Fruit fly (Drosophila melanogaster): ENCODE measurements around the gene CG31787.

CG31787 gene

dm6 chr2L:18328737-18329136, 43.2 kb upstream of the CG31787 start (continued):
- TF ChIP-seq CG7271 (tag; optimal IDR thresholded peaks at IDR 0.05) (no peak), z (GFP tag; IDR thresholded peaks at IDR 0.05) (no peak), vfl (GFP tag; optimal IDR thresholded peaks at IDR 0.05) (no peak), fd64A (GFP tag; optimal IDR thresholded peaks at IDR 0.05) (peak; percentile 19), CG3281 (GFP tag; optimal IDR thresholded peaks at IDR 0.05) (no peak), sna (GFP tag; IDR thresholded peaks at IDR 0.05; ENCODE audit: partially characterized antibody) (no peak), scrt (GFP tag; optimal IDR thresholded peaks at IDR 0.05) (no peak), HLH4C (GFP tag; IDR thresholded peaks at IDR 0.05; ENCODE audit: partially characterized antibody) (no peak), CG10267 (tag; optimal IDR thresholded peaks at IDR 0.05) (no peak), hth (optimal IDR thresholded peaks at IDR 0.05) (no peak), CG10209 (GFP tag; optimal IDR thresholded peaks at IDR 0.05) (peak; percentile 39), chinmo (GFP tag; IDR thresholded peaks at IDR 0.05; ENCODE audit: partially characterized antibody) (no peak), fd3F (GFP tag; optimal IDR thresholded peaks at IDR 0.05) (no peak), Side (GFP tag; optimal IDR thresholded peaks at IDR 0.05) (peak; percentile 4), CG3847 (GFP tag; IDR thresholded peaks at IDR 0.05) (no peak), CG4617 (GFP tag; optimal IDR thresholded peaks at IDR 0.05; ENCODE audit: borderline replicate concordance) (no peak), tin (GFP tag; optimal IDR thresholded peaks at IDR 0.05) (no peak), MESR4 (GFP tag; optimal IDR thresholded peaks at IDR 0.05) (no peak), CG10654 (GFP tag; optimal IDR thresholded peaks at IDR 0.05) (no peak), Spps (tag; optimal IDR thresholded peaks at IDR 0.05) (no peak), CG32772 (GFP tag; IDR thresholded peaks at IDR 0.05) (peak; percentile 44; the same call in 1 of the 2 replicates), CG12391 (tag; optimal IDR thresholded peaks at IDR 0.05) (peak; percentile 49), bab2 (GFP tag; optimal IDR thresholded peaks at IDR 0.05) (peak; percentile 36), CG11695 (GFP tag; IDR thresholded peaks at IDR 0.05) (0 out of 3 replicates have a peak, but pooled peaks have one; percentile 32), MBD-R2 (GFP tag; IDR thresholded peaks at IDR 0.05) (peak; percentile 23; the same call in 1 of the 2 replicates), Camta (GFP tag; optimal IDR thresholded peaks at IDR 0.05) (no peak), CG11723 (GFP tag; optimal IDR thresholded peaks at IDR 0.05) (no peak), HmgZ (tag; optimal IDR thresholded peaks at IDR 0.05) (no peak), org-1 (GFP tag; optimal IDR thresholded peaks at IDR 0.05) (peak; percentile 56), Doc3 (GFP tag; IDR thresholded peaks at IDR 0.05; ENCODE audit: partially characterized antibody) (no peak), CG8924 (tag; optimal IDR thresholded peaks at IDR 0.05) (no peak), Neu2 (GFP tag; optimal IDR thresholded peaks at IDR 0.05; ENCODE audit: borderline replicate concordance) (no peak), CG4854 (GFP tag; optimal IDR thresholded peaks at IDR 0.05) (no peak), sens-2 (GFP tag; IDR thresholded peaks at IDR 0.05) (peak; percentile 23; the same call in 1 of the 2 replicates), CG13296 (GFP tag; optimal IDR thresholded peaks at IDR 0.05) (no peak), CG7987 (GFP tag; optimal IDR thresholded peaks at IDR 0.05) (no peak), CG18619 (GFP tag; optimal IDR thresholded peaks at IDR 0.05) (no peak), repo (GFP tag; optimal IDR thresholded peaks at IDR 0.05) (no peak), H2.0 (GFP tag; IDR thresholded peaks at IDR 0.05) (no peak), Dad (GFP tag; optimal IDR thresholded peaks at IDR 0.05) (no peak), Hr3 (GFP tag; optimal IDR thresholded peaks at IDR 0.05) (no peak), bowl (GFP tag; IDR thresholded peaks at IDR 0.05) (no peak), cad (GFP tag; optimal IDR thresholded peaks at IDR 0.05) (no peak), Sry-δ (GFP tag; optimal IDR thresholded peaks at IDR 0.05) (no peak), ATbp (GFP tag; optimal IDR thresholded peaks at IDR 0.05) (peak; percentile 67), Gug (GFP tag; IDR thresholded peaks at IDR 0.05) (0 out of 4 replicates have a peak, but pooled peaks have one; percentile 32), CG7372 (GFP tag; IDR thresholded peaks at IDR 0.05) (no peak), CG30020 (tag; optimal IDR thresholded peaks at IDR 0.05) (no peak), ken (GFP tag; IDR thresholded peaks at IDR 0.05) (no peak), CG3726 (GFP tag; IDR thresholded peaks at IDR 0.05) (no peak), pzg (GFP tag; optimal IDR thresholded peaks at IDR 0.05) (no peak), al (GFP tag; IDR thresholded peaks at IDR 0.05) (no peak)

Measured in whole organism, embryonic.